Worm (Caenorhabditis elegans) whole organism, late embryonic: Measurements from ENCODE around the gene Y49F6A.5.

Experiments used
- C38D4.7 ChIP-seq: fragments of 200-800 bp; sonication (Bioruptor generic); optimal IDR thresholded peaks from 2 replicates; lab custom pipeline; 2018; ENCODE audit warnings: mild to moderate bottlenecking, missing genetic modification characterization, moderate library complexity, missing compliant biosample characterization
- F13H6.1 ChIP-seq: sonication (generic microtip); optimal IDR thresholded peaks from 2 replicates; lab custom pipeline; 2016; ENCODE audit warnings: missing genetic modification characterization, missing compliant biosample characterization
- K09A11.1 ChIP-seq: sonication (generic microtip); optimal IDR thresholded peaks from 2 replicates; lab custom pipeline; 2017; ENCODE audit warnings: antibody characterized with exemption, mild to moderate bottlenecking, missing genetic modification characterization, missing compliant biosample characterization; ENCODE audit not compliant: insufficient read depth
- ama-1 ChIP-seq: fragments of 150-350 bp; optimal IDR thresholded peaks from 2 replicates; lab custom pipeline; 2014
- ceh-14 ChIP-seq: sonication (generic microtip); optimal IDR thresholded peaks from 2 replicates; lab custom pipeline; 2016; ENCODE audit warnings: missing genotype, missing genetic modification characterization, missing compliant biosample characterization
- ceh-31 ChIP-seq: sonication (generic microtip); optimal IDR thresholded peaks from 2 replicates; lab custom pipeline; 2016; ENCODE audit warnings: missing genetic modification characterization, missing compliant biosample characterization
- ceh-34 ChIP-seq: sonication (generic microtip); optimal IDR thresholded peaks from 2 replicates; lab custom pipeline; 2016; ENCODE audit warnings: mild to moderate bottlenecking, missing genetic modification characterization, missing compliant biosample characterization
- ceh-45 ChIP-seq: fragments of 200-800 bp; sonication (Bioruptor generic); IDR thresholded peaks from 2 replicates; pipeline ENCODE4 v1.3.6; 2022; ENCODE audit warnings: missing genetic modification reagents, missing genetic modification characterization, missing compliant biosample characterization
- ceh-48 ChIP-seq: sonication (generic microtip); optimal IDR thresholded peaks from 2 replicates; lab custom pipeline; 2016; ENCODE audit warnings: missing genetic modification characterization, inconsistent platforms, missing compliant biosample characterization
- ceh-6 ChIP-seq: fragments of 200-800 bp; sonication (Bioruptor generic); optimal IDR thresholded peaks from 2 replicates; lab custom pipeline; 2018; ENCODE audit warnings: mild to moderate bottlenecking, missing genetic modification characterization, missing compliant biosample characterization
- eyg-1 ChIP-seq: sonication (generic microtip); optimal IDR thresholded peaks from 2 replicates; lab custom pipeline; 2016; ENCODE audit warnings: missing genotype, missing genetic modification characterization, missing compliant biosample characterization
- hlh-13 ChIP-seq: fragments of 200-800 bp; sonication (Bioruptor generic); optimal IDR thresholded peaks from 2 replicates; lab custom pipeline; 2018; ENCODE audit warnings: mild to moderate bottlenecking, missing genetic modification characterization, missing compliant biosample characterization
- hlh-30 ChIP-seq: sonication (generic microtip); optimal IDR thresholded peaks from 2 replicates; lab custom pipeline; 2017; ENCODE audit warnings: antibody characterized with exemption, missing genetic modification characterization, missing compliant biosample characterization; ENCODE audit not compliant: insufficient read depth
- lim-6 ChIP-seq: sonication (generic microtip); optimal IDR thresholded peaks from 2 replicates; lab custom pipeline; 2016; ENCODE audit warnings: missing genetic modification characterization, missing compliant biosample characterization
- lin-11 ChIP-seq: fragments of 200-800 bp; sonication (Bioruptor generic); optimal IDR thresholded peaks from 2 replicates; lab custom pipeline; 2018; ENCODE audit warnings: mild to moderate bottlenecking, missing genetic modification characterization, missing compliant biosample characterization
- nhr-11 ChIP-seq: fragments of 150-350 bp; optimal IDR thresholded peaks from 2 replicates; lab custom pipeline; 2014; ENCODE audit warnings: missing biosample characterization, missing genetic modification characterization
- nhr-232 ChIP-seq: sonication (generic microtip); optimal IDR thresholded peaks from 2 replicates; lab custom pipeline; 2016; ENCODE audit warnings: missing genetic modification characterization, missing compliant biosample characterization
- npax-4 ChIP-seq: sonication (generic microtip); optimal IDR thresholded peaks from 2 replicates; lab custom pipeline; 2016; ENCODE audit warnings: missing genetic modification characterization, missing compliant biosample characterization
- odd-2 ChIP-seq: sonication (generic microtip); optimal IDR thresholded peaks from 2 replicates; lab custom pipeline; 2017; ENCODE audit warnings: antibody characterized with exemption, mild to moderate bottlenecking, missing genetic modification characterization, missing compliant biosample characterization
- pat-9 ChIP-seq: fragments of 200-800 bp; sonication (Bioruptor generic); optimal IDR thresholded peaks from 2 replicates; lab custom pipeline; 2018; ENCODE audit warnings: mild to moderate bottlenecking, missing genetic modification characterization, moderate library complexity, missing compliant biosample characterization
- pha-2 ChIP-seq: sonication (generic microtip); optimal IDR thresholded peaks from 2 replicates; lab custom pipeline; 2017; ENCODE audit warnings: mild to moderate bottlenecking, missing genetic modification characterization, missing compliant biosample characterization
- pqm-1 ChIP-seq: sonication (generic microtip); optimal IDR thresholded peaks from 2 replicates; lab custom pipeline; 2016; ENCODE audit warnings: missing genetic modification characterization, missing compliant biosample characterization
- pros-1 ChIP-seq: fragments of 150-350 bp; optimal IDR thresholded peaks from 2 replicates; lab custom pipeline; 2014; ENCODE audit warnings: missing biosample characterization, missing genetic modification reagents, missing genetic modification characterization
- ref-2 ChIP-seq: sonication (generic microtip); optimal IDR thresholded peaks from 2 replicates; lab custom pipeline; 2016; ENCODE audit warnings: missing genetic modification characterization, missing compliant biosample characterization
- sox-2 ChIP-seq: fragments of 200-800 bp; sonication (Bioruptor generic); IDR thresholded peaks from 2 replicates; pipeline ENCODE4 v1.3.6; 2022; ENCODE audit warnings: missing genetic modification reagents, missing genetic modification characterization, missing compliant biosample characterization
- sox-4 ChIP-seq: sonication (generic microtip); optimal IDR thresholded peaks from 2 replicates; lab custom pipeline; 2017; ENCODE audit warnings: mild to moderate bottlenecking, missing genetic modification characterization, inconsistent platforms, missing compliant biosample characterization
- syd-9 ChIP-seq: sonication (generic microtip); optimal IDR thresholded peaks from 2 replicates; lab custom pipeline; 2016; ENCODE audit warnings: mild to moderate bottlenecking, missing genetic modification characterization, moderate library complexity, missing compliant biosample characterization
- tbx-2 ChIP-seq: sonication (generic microtip); optimal IDR thresholded peaks from 2 replicates; lab custom pipeline; 2016; ENCODE audit warnings: missing genetic modification characterization, missing compliant biosample characterization
- tbx-7 ChIP-seq: sonication (generic microtip); optimal IDR thresholded peaks from 2 replicates; lab custom pipeline; 2016; ENCODE audit warnings: missing genotype, missing genetic modification characterization, missing compliant biosample characterization
- unc-3 ChIP-seq, 2 experiments: fragments of 200-800 bp in 1 of 2; sonication (Bioruptor generic) in 1 of 2; sonication (generic microtip) in 1 of 2; conservative IDR thresholded peaks in 1 of 2; optimal IDR thresholded peaks in 1 of 2; 2 replicates each; pipeline versions ENCODE4 v1.3.6 to Lab custom; 2016 to 2022; ENCODE audit warnings: missing compliant biosample characterization in 2 of 2, missing genetic modification characterization in 2 of 2, missing genetic modification reagents in 1 of 2
- unc-86 ChIP-seq: sonication (generic microtip); optimal IDR thresholded peaks from 2 replicates; lab custom pipeline; 2016; ENCODE audit warnings: missing genetic modification characterization, missing compliant biosample characterization
- zip-5 ChIP-seq: sonication (generic microtip); optimal IDR thresholded peaks from 2 replicates; lab custom pipeline; 2016; ENCODE audit warnings: missing genetic modification characterization, missing compliant biosample characterization

Y49F6A.5 gene

DNA sequence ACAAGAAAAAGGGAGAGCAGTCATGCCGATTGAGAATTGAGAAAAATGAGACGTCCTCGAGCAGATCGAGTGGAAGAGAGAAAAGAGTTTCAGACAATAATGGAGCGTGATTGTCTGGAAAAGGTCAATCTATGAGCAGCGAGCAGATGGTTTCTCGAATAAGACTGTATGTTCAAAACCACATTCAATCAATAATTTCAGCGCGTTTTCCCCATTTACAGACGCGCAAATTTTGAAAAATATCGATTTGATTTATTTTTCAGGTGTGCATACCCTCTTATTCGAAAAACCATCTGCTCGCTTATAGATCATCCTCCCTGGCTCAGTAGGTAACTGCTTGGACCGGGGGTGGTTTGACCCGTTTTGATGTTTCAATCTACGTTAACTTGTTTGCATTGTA lies 29.6 kb upstream of the Y49F6A.5 start, which contains the start of gene fbxb-31:
Gene fbxb-31, minus strand, starts transcription at position 101 of the 400 bp plus-strand sequence.
- no peak for TF ChIP-seq hlh-30 (tag; lab: Kevin White, UChicago)
- no peak for TF ChIP-seq tbx-7 (tag; lab: Kevin White, UChicago)
- TF ChIP-seq nhr-11 (tag; lab: Kevin White, UChicago), result no peak

ce11 chrII:3634765-3635164 lies 25.1 kb upstream of the Y49F6A.5 start:
- no peak for TF ChIP-seq ceh-34 (tag; lab: Kevin White, UChicago)
- no peak for TF ChIP-seq hlh-13 (GFP tag; lab: Kevin White, UChicago)
- TF ChIP-seq tbx-2, result no peak
- TF ChIP-seq ceh-6 (GFP tag; lab: Kevin White, UChicago), result no peak
- TF ChIP-seq, all 69 proteins: peak for 0

DNA sequence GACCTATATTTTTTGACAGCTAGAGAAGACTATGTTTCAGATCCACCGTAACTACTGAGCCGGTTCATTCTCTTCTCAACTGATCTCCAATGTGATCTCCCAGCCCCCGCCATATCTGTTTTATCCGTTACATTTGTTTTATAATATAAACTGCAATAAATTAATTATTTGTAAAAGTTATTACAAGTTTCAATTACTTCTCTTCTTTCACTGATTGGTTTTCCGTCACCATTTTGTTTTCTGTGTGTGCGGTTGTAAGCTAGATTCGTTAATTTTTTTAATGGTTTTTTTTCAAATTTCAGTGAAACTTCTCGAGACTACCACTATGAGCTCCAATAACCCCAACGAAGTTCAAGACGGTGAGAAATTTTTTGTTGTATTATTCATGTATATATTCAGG lies 21.1 kb upstream of the Y49F6A.5 start, which contains the start of gene M151.2:
Gene M151.2, plus strand, starts transcription at position 301 of the 400 bp plus-strand sequence.
- TF ChIP-seq zip-5, result no peak
- no peak for TF ChIP-seq ceh-31
- no peak for TF ChIP-seq nhr-232 (tag; lab: Kevin White, UChicago)
- no peak for TF ChIP-seq odd-2 (tag; lab: Kevin White, UChicago)
- no peak for TF ChIP-seq lim-6 (tag; lab: Kevin White, UChicago)
- no peak for TF ChIP-seq pat-9 (tag; lab: Kevin White, UChicago)
- no peak for TF ChIP-seq pros-1 (tag; lab: Kevin White, UChicago)
- no peak for TF ChIP-seq ceh-45 (GFP tag; lab: Robert Waterston, UW)
- no peak for TF ChIP-seq nhr-11 (tag; lab: Kevin White, UChicago)
- no peak for TF ChIP-seq sox-4
- no peak for TF ChIP-seq sox-2
- no peak for TF ChIP-seq C38D4.7 (GFP tag; lab: Kevin White, UChicago)
- TF ChIP-seq unc-86 (tag; lab: Kevin White, UChicago), result no peak
- TF ChIP-seq pha-2 (tag; lab: Kevin White, UChicago), result no peak
- TF ChIP-seq lin-11 (tag; lab: Kevin White, UChicago), result no peak
- no peak for TF ChIP-seq syd-9
- no peak for TF ChIP-seq ceh-34 (tag; lab: Kevin White, UChicago)
- no peak for TF ChIP-seq npax-4 (tag; lab: Kevin White, UChicago)

DNA sequence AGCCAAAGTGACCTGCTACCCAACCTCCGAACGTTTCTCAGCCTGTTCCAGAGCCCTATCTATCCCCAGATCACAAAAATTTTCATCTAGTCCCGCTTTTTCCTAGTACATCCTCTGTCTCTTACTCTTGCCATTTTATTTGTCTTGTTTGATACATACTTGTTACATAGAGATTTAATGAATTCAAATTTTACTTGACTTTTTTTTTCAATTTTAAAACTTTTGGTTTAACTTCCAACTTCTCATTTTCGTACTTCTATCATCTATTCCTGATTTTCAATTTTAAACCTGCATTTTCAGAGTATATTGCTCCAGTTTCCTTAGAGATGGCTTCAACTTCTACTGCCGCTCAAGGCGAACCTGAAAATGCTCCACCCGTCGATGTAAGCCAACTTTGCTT lies 17.2 kb upstream of the Y49F6A.5 start, which contains the start of gene M151.3:
Gene M151.3, plus strand, starts transcription at position 301 of the 400 bp plus-strand sequence.
- TF ChIP-seq ceh-31 (no peak), unc-3 (GFP tag; conservative IDR thresholded peaks at IDR 0.05; lab: Robert Waterston, UW) (no peak), unc-3 (tag; optimal IDR thresholded peaks at IDR 0.05; lab: Kevin White, UChicago) (no peak), ceh-48 (no peak), K09A11.1 (tag; lab: Kevin White, UChicago) (no peak), hlh-13 (GFP tag; lab: Kevin White, UChicago) (no peak), ama-1 (lab: Kevin White, UChicago) (no peak)

- no peak for TF ChIP-seq ceh-31
- TF ChIP-seq ref-2 (tag; lab: Kevin White, UChicago), result no peak
- no peak for TF ChIP-seq eyg-1 (tag; lab: Kevin White, UChicago)
- no peak for TF ChIP-seq F13H6.1 (tag; lab: Kevin White, UChicago)
- TF ChIP-seq ceh-14 (tag; lab: Kevin White, UChicago), result no peak
- no peak for TF ChIP-seq unc-3 (GFP tag; conservative IDR thresholded peaks at IDR 0.05; lab: Robert Waterston, UW)
- no peak for TF ChIP-seq unc-3 (tag; optimal IDR thresholded peaks at IDR 0.05; lab: Kevin White, UChicago)
- TF ChIP-seq pqm-1, result no peak
- no peak for TF ChIP-seq ama-1 (lab: Kevin White, UChicago)
- TF ChIP-seq, all 69 proteins: peak for 0
These were observed 12.3 kb upstream of the Y49F6A.5 start, which contains the start of gene M151.7 for ce11 chrII:3622014-3622413. Gene M151.7 (plus strand): TSS chrII:3622314.
